Worm (Caenorhabditis elegans): ENCODE measurements around the gene C14B9.8.

DNA sequence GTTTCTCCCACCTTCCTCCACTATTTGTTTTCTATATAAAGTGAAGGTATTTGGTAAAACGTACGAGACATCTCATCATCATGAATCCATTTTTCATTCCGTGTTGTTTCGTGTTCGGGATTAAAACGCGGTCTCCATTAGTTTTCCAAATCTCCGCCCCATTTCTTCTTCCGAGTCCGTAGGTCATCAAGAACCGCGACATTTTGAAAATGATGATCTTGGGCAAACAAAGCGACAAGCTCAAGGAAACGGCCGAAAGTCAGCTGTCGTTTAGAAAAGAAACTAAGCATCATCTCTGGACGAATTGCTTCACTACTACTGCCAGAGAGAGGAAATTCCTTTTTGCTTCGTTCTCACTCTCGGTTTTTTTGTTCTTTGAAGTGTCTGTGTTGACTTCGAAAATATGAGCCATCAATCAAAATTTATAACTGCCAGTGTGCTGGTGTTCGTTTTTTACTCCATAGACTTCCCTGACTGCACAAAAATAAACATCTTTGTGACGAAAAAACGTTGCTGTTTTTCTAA is 28.2 kb upstream of the C14B9.8 start:
- no peak for TF ChIP-seq lin-13 (tag; optimal IDR thresholded peaks at IDR 0.05)
- TF ChIP-seq nhr-237 (tag; optimal IDR thresholded peaks at IDR 0.05): no peak
- no peak for TF ChIP-seq bed-3 (GFP tag; optimal IDR thresholded peaks at IDR 0.05)
- TF ChIP-seq unc-39 (tag; optimal IDR thresholded peaks at IDR 0.05): no peak
- no peak for TF ChIP-seq nhr-12 (tag; optimal IDR thresholded peaks at IDR 0.05)
- TF ChIP-seq blmp-1 (tag; optimal IDR thresholded peaks at IDR 0.05): no peak
- no peak for TF ChIP-seq elt-1 (tag; optimal IDR thresholded peaks at IDR 0.05; ENCODE audit: borderline replicate concordance, insufficient read depth)
- TF ChIP-seq mep-1 (tag; optimal IDR thresholded peaks at IDR 0.05): no peak
- TF ChIP-seq lsy-2 (tag; optimal IDR thresholded peaks at IDR 0.05): no peak
- TF ChIP-seq ces-1 (GFP tag; optimal IDR thresholded peaks at IDR 0.05): no peak
- no peak for TF ChIP-seq unc-62 (GFP tag; optimal IDR thresholded peaks at IDR 0.05)
- no peak for TF ChIP-seq sptf-1 (tag; optimal IDR thresholded peaks at IDR 0.05)
- TF ChIP-seq ham-2 (GFP tag; optimal IDR thresholded peaks at IDR 0.05): no peak
- TF ChIP-seq ceh-83 (GFP tag; optimal IDR thresholded peaks at IDR 0.05): no peak
